Fruit fly (Drosophila melanogaster) whole organism, adult: Measurements from ENCODE around the gene GluRS-m.

Experiments used
- CG11617 ChIP-seq: fragments of 200-800 bp; sonication (Bioruptor generic); optimal IDR thresholded peaks from 2 replicates; lab custom pipeline; 2017; ENCODE audit warnings: mild to moderate bottlenecking, missing biosample characterization, missing genetic modification reagents, missing genetic modification characterization
- CG12768 ChIP-seq: fragments of 200-800 bp; sonication (Bioruptor generic); optimal IDR thresholded peaks from 2 replicates; lab custom pipeline; 2017; ENCODE audit warnings: missing biosample characterization, missing genetic modification characterization, mild to moderate bottlenecking, moderate library complexity, missing genetic modification reagents
- CG14711 ChIP-seq: fragments of 200-800 bp; sonication (Bioruptor generic); optimal IDR thresholded peaks from 2 replicates; lab custom pipeline; 2018; ENCODE audit warnings: missing biosample characterization, mild to moderate bottlenecking, missing genetic modification characterization, moderate library complexity
- CG1620 ChIP-seq: fragments of 200-800 bp; sonication (Bioruptor generic); optimal IDR thresholded peaks from 2 replicates; lab custom pipeline; 2016; ENCODE audit warnings: missing biosample characterization, missing genetic modification characterization
- CG33017 ChIP-seq: fragments of 200-800 bp; sonication (Bioruptor generic); optimal IDR thresholded peaks from 2 replicates; lab custom pipeline; 2018; ENCODE audit warnings: missing biosample characterization, mild to moderate bottlenecking, missing genetic modification characterization, moderate library complexity
- CG5204 ChIP-seq: fragments of 200-800 bp; sonication (Bioruptor generic); optimal IDR thresholded peaks from 2 replicates; lab custom pipeline; 2016; ENCODE audit warnings: missing biosample characterization, missing genetic modification characterization
- CG7045 ChIP-seq: fragments of 200-800 bp; sonication (Bioruptor generic); optimal IDR thresholded peaks from 2 replicates; lab custom pipeline; 2017; ENCODE audit warnings: missing biosample characterization, mild to moderate bottlenecking, missing genetic modification characterization
- CG7101 ChIP-seq: fragments of 200-800 bp; sonication (Bioruptor generic); optimal IDR thresholded peaks from 2 replicates; lab custom pipeline; 2018; ENCODE audit warnings: missing biosample characterization, mild to moderate bottlenecking, missing genetic modification characterization, moderate library complexity
- Clk ChIP-seq: fragments of 200-800 bp; sonication (Bioruptor generic); optimal IDR thresholded peaks from 2 replicates; lab custom pipeline; 2017; ENCODE audit warnings: missing biosample characterization, missing genetic modification characterization
- Crg-1 ChIP-seq: fragments of 200-800 bp; sonication (Bioruptor generic); optimal IDR thresholded peaks from 2 replicates; lab custom pipeline; 2016; ENCODE audit warnings: missing biosample characterization, missing genetic modification characterization
- Hr96 ChIP-seq: fragments of 200-800 bp; sonication (Bioruptor generic); optimal IDR thresholded peaks from 2 replicates; lab custom pipeline; 2016; ENCODE audit warnings: missing biosample characterization, missing genetic modification characterization
- Mnt ChIP-seq: fragments of 200-800 bp; sonication (Bioruptor generic); optimal IDR thresholded peaks from 2 replicates; lab custom pipeline; 2016; ENCODE audit warnings: missing biosample characterization, mild to moderate bottlenecking, missing genetic modification characterization
- bab1 ChIP-seq: fragments of 200-800 bp; sonication (Bioruptor generic); optimal IDR thresholded peaks from 3 replicates; lab custom pipeline; 2019; ENCODE audit warnings: missing biosample characterization, mild to moderate bottlenecking, missing genetic modification characterization, moderate library complexity
- cic ChIP-seq: fragments of 200-800 bp; sonication (Bioruptor generic); optimal IDR thresholded peaks from 2 replicates; lab custom pipeline; 2017; ENCODE audit warnings: missing biosample characterization, mild to moderate bottlenecking, missing genetic modification characterization, moderate library complexity
- cnc ChIP-seq, 2 experiments: fragments of >200 bp; optimal IDR thresholded peaks; 2 replicates each; lab custom pipeline; 2017
- kay ChIP-seq: fragments of 200-800 bp; sonication (Bioruptor generic); peaks from one replicate; lab custom pipeline; 2016; ENCODE audit warnings: missing biosample characterization, missing genetic modification characterization, borderline replicate concordance
- ovo ChIP-seq: fragments of 200-800 bp; sonication (Bioruptor generic); optimal IDR thresholded peaks from 2 replicates; lab custom pipeline; 2016; ENCODE audit warnings: missing biosample characterization, missing genetic modification characterization
- pad ChIP-seq: fragments of 200-800 bp; sonication (Bioruptor generic); optimal IDR thresholded peaks from 3 replicates; lab custom pipeline; 2017; ENCODE audit warnings: missing biosample characterization, missing genetic modification characterization, mild to moderate bottlenecking, moderate library complexity, missing genetic modification reagents
- tj ChIP-seq: fragments of 200-800 bp; sonication (Bioruptor generic); optimal IDR thresholded peaks from 3 replicates; lab custom pipeline; 2017; ENCODE audit warnings: missing biosample characterization, mild to moderate bottlenecking, missing genetic modification characterization, moderate library complexity
- toe ChIP-seq: fragments of 200-800 bp; sonication (Bioruptor generic); optimal IDR thresholded peaks from 2 replicates; lab custom pipeline; 2016; ENCODE audit warnings: missing biosample characterization, missing genetic modification characterization

GluRS-m gene

dm6 chr3L:16429451-16429850, 12.5 kb upstream of the GluRS-m start:
- TF ChIP-seq CG5204 (GFP tag; lab: Kevin White, UChicago) (no peak), CG12768 (GFP tag; lab: Kevin White, UChicago) (no peak), CG7045 (GFP tag; lab: Kevin White, UChicago) (no peak), Crg-1 (GFP tag; lab: Kevin White, UChicago) (no peak), CG33017 (tag; lab: Kevin White, UChicago) (no peak), Mnt (GFP tag; lab: Kevin White, UChicago) (no peak), cic (GFP tag; lab: Kevin White, UChicago) (no peak), pad (GFP tag; lab: Kevin White, UChicago) (no peak), bab1 (GFP tag; lab: Kevin White, UChicago) (no peak), kay (GFP tag; lab: Kevin White, UChicago) (no peak), Clk (GFP tag; lab: Kevin White, UChicago) (no peak), tj (GFP tag; lab: Kevin White, UChicago) (no peak), Hr96 (GFP tag; lab: Kevin White, UChicago) (no peak)

dm6 chr3L:16419059-16419773, 2.2 kb upstream of the GluRS-m start, which contains the start of the genes TyrRS and CG33158:
Gene TyrRS (minus strand): TSS chr3L:16419302.
Gene CG33158 (plus strand): TSS chr3L:16419597.
- TF ChIP-seq ovo (GFP tag; lab: Kevin White, UChicago) (no peak), Mnt (GFP tag; lab: Kevin White, UChicago) (peak; percentile 77), CG12768 (GFP tag; lab: Kevin White, UChicago) (no peak), CG1620 (GFP tag; lab: Kevin White, UChicago) (no peak), CG11617 (peak; percentile 10), CG7045 (GFP tag; lab: Kevin White, UChicago) (no peak), CG7101 (no peak), Crg-1 (GFP tag; lab: Kevin White, UChicago) (peak; percentile 9), kay (GFP tag; lab: Kevin White, UChicago) (peak; percentile 19), Hr96 (GFP tag; lab: Kevin White, UChicago) (no peak), CG33017 (tag; lab: Kevin White, UChicago) (no peak), toe (GFP tag; lab: Kevin White, UChicago) (no peak), CG5204 (GFP tag; lab: Kevin White, UChicago) (no peak), tj (GFP tag; lab: Kevin White, UChicago) (peak; percentile 93), cic (GFP tag; lab: Kevin White, UChicago) (no peak), CG14711 (tag; lab: Kevin White, UChicago) (peak; percentile 25), Clk (GFP tag; lab: Kevin White, UChicago) (no peak), bab1 (GFP tag; lab: Kevin White, UChicago) (peak; percentile 40), pad (GFP tag; lab: Kevin White, UChicago) (no peak), cnc (optimal IDR thresholded peaks at IDR 0.05; lab: Kevin White, UChicago) (no peak)

- TF ChIP-seq CG5204 (GFP tag; lab: Kevin White, UChicago) = peak; percentile 68
- peak; percentile 50 for TF ChIP-seq CG1620 (GFP tag; lab: Kevin White, UChicago)
- no peak for TF ChIP-seq CG33017 (tag; lab: Kevin White, UChicago)
- peak; percentile 16 for TF ChIP-seq pad (GFP tag; lab: Kevin White, UChicago)
- peak; percentile 30 for TF ChIP-seq tj (GFP tag; lab: Kevin White, UChicago)
- peak; percentile 17 for TF ChIP-seq CG11617
- peak; percentile 55 for TF ChIP-seq Crg-1 (GFP tag; lab: Kevin White, UChicago)
- no peak for TF ChIP-seq Clk (GFP tag; lab: Kevin White, UChicago)
- TF ChIP-seq CG7101 = peak; percentile 36
- peak; percentile 13 for TF ChIP-seq cic (GFP tag; lab: Kevin White, UChicago)
- TF ChIP-seq CG7045 (GFP tag; lab: Kevin White, UChicago) = no peak
- no peak for TF ChIP-seq cnc (optimal IDR thresholded peaks at IDR 0.05; lab: Kevin White, UChicago)
- no peak for TF ChIP-seq kay (GFP tag; lab: Kevin White, UChicago)
- TF ChIP-seq CG14711 (tag; lab: Kevin White, UChicago) = peak; percentile 17
- peak; percentile 2 for TF ChIP-seq Hr96 (GFP tag; lab: Kevin White, UChicago)
- peak; percentile 57 for TF ChIP-seq ovo (GFP tag; lab: Kevin White, UChicago)
- TF ChIP-seq CG12768 (GFP tag; lab: Kevin White, UChicago) = no peak
- peak; percentile 27 for TF ChIP-seq bab1 (GFP tag; lab: Kevin White, UChicago)
- peak; percentile 76 for TF ChIP-seq toe (GFP tag; lab: Kevin White, UChicago)
- TF ChIP-seq Mnt (GFP tag; lab: Kevin White, UChicago) = peak; percentile 58
These were observed 4.5 kb downstream of the GluRS-m start, which contains the start of gene Serinc for dm6 chr3L:16412394-16412950. Gene Serinc (plus strand): TSS chr3L:16412722.

- TF ChIP-seq kay (GFP tag; lab: Kevin White, UChicago) = no peak
- no peak for TF ChIP-seq CG5204 (GFP tag; lab: Kevin White, UChicago)
- TF ChIP-seq Crg-1 (GFP tag; lab: Kevin White, UChicago) = no peak
- TF ChIP-seq tj (GFP tag; lab: Kevin White, UChicago) = no peak
- TF ChIP-seq bab1 (GFP tag; lab: Kevin White, UChicago) = peak; percentile 35
- peak; percentile 14 for TF ChIP-seq Mnt (GFP tag; lab: Kevin White, UChicago)
- TF ChIP-seq CG11617 = no peak
- peak; percentile 12 for TF ChIP-seq CG33017 (tag; lab: Kevin White, UChicago)
- TF ChIP-seq Clk (GFP tag; lab: Kevin White, UChicago) = no peak
- TF ChIP-seq cnc (optimal IDR thresholded peaks at IDR 0.05; lab: Kevin White, UChicago) = no peak
- TF ChIP-seq cic (GFP tag; lab: Kevin White, UChicago) = peak; percentile 28
- peak; percentile 23 for TF ChIP-seq CG7101
- no peak for TF ChIP-seq pad (GFP tag; lab: Kevin White, UChicago)
- TF ChIP-seq ovo (GFP tag; lab: Kevin White, UChicago) = no peak
- no peak for TF ChIP-seq toe (GFP tag; lab: Kevin White, UChicago)
- TF ChIP-seq CG12768 (GFP tag; lab: Kevin White, UChicago) = no peak
- no peak for TF ChIP-seq CG1620 (GFP tag; lab: Kevin White, UChicago)
- no peak for TF ChIP-seq CG14711 (tag; lab: Kevin White, UChicago)
- TF ChIP-seq Hr96 (GFP tag; lab: Kevin White, UChicago) = peak; percentile 83
These were observed 5.4 kb downstream of the GluRS-m start, which contains the start of gene fax for dm6 chr3L:16411566-16411965. Gene fax (minus strand): TSS chr3L:16411828.
